Fruit fly (Drosophila melanogaster) whole organism, embryonic: ENCODE data around the gene CG31121.

ENCODE experiments used
- Abd-B ChIP-seq: fragments of 200-800 bp; sonication (Bioruptor generic); optimal IDR thresholded peaks from 2 replicates; lab custom pipeline; 2018; ENCODE audit warnings: missing biosample characterization, mild to moderate bottlenecking, missing genetic modification characterization, moderate library complexity
- Adf1 ChIP-seq: fragments of 200-800 bp; sonication (Bioruptor generic); IDR thresholded peaks from 2 replicates; pipeline ENCODE4 v1.3.6; 2022; ENCODE audit warnings: missing biosample characterization, missing genetic modification characterization
- Aef1 ChIP-seq: fragments of 200-800 bp; sonication (Bioruptor generic); IDR thresholded peaks from 3 replicates; pipeline ENCODE4 v1.3.6; 2022; ENCODE audit warnings: missing biosample characterization, missing genetic modification characterization
- Bteb2 ChIP-seq: fragments of 200-800 bp; sonication (Bioruptor generic); optimal IDR thresholded peaks from 2 replicates; lab custom pipeline; 2016; ENCODE audit warnings: missing biosample characterization, missing genetic modification characterization
- CG10565 ChIP-seq: fragments of 200-800 bp; sonication (Bioruptor generic); optimal IDR thresholded peaks from 3 replicates; lab custom pipeline; 2016; ENCODE audit warnings: missing biosample characterization, mild to moderate bottlenecking, missing genetic modification characterization
- CG11247 ChIP-seq: fragments of 200-800 bp; sonication (Bioruptor generic); IDR thresholded peaks from 2 replicates; pipeline ENCODE4 v1.3.6; 2022; ENCODE audit warnings: missing biosample characterization, missing genetic modification characterization
- CG12659 ChIP-seq: fragments of 200-800 bp; sonication (Bioruptor generic); optimal IDR thresholded peaks from 3 replicates; lab custom pipeline; 2017; ENCODE audit warnings: mild to moderate bottlenecking, missing biosample characterization, missing genetic modification reagents, missing genetic modification characterization
- CG13287 ChIP-seq: fragments of 200-800 bp; sonication (Bioruptor generic); IDR thresholded peaks from 2 replicates; pipeline ENCODE4 v1.3.6; 2022; ENCODE audit warnings: missing biosample characterization, missing genetic modification characterization; ENCODE audit not compliant: partially characterized antibody
- CG13424 ChIP-seq: fragments of 200-800 bp; sonication (Bioruptor generic); optimal IDR thresholded peaks from 2 replicates; lab custom pipeline; 2019; ENCODE audit warnings: missing biosample characterization, mild to moderate bottlenecking, missing genetic modification characterization, moderate library complexity
- CG14441 ChIP-seq: fragments of 200-800 bp; sonication (Bioruptor generic); IDR thresholded peaks from 2 replicates; pipeline ENCODE4 v1.3.6; 2022; ENCODE audit warnings: missing biosample characterization, missing genetic modification characterization
- CG17359 ChIP-seq: fragments of 200-800 bp; sonication (Bioruptor generic); optimal IDR thresholded peaks from 3 replicates; lab custom pipeline; 2018; ENCODE audit warnings: missing biosample characterization, mild to moderate bottlenecking, missing genetic modification characterization, moderate library complexity
- CG1792 ChIP-seq: fragments of 200-800 bp; sonication (Bioruptor generic); optimal IDR thresholded peaks from 2 replicates; lab custom pipeline; 2016; ENCODE audit warnings: missing biosample characterization, missing genetic modification characterization
- CG18599 ChIP-seq: fragments of 200-800 bp; sonication (Bioruptor generic); optimal IDR thresholded peaks from 3 replicates; lab custom pipeline; 2017; ENCODE audit warnings: missing biosample characterization, missing genetic modification characterization, mild to moderate bottlenecking, moderate library complexity, missing genetic modification reagents
- CG2678 ChIP-seq: fragments of 200-800 bp; sonication (Bioruptor generic); optimal IDR thresholded peaks from 3 replicates; lab custom pipeline; 2019; ENCODE audit warnings: missing biosample characterization, mild to moderate bottlenecking, missing genetic modification characterization, moderate library complexity
- CG30403 ChIP-seq: fragments of 200-800 bp; sonication (Bioruptor generic); optimal IDR thresholded peaks from 3 replicates; lab custom pipeline; 2016; ENCODE audit warnings: missing biosample characterization, missing genetic modification characterization
- CG3065 ChIP-seq: fragments of 200-800 bp; sonication (Bioruptor generic); optimal IDR thresholded peaks from 2 replicates; lab custom pipeline; 2016; ENCODE audit warnings: missing biosample characterization, missing genetic modification characterization
- CG32532 ChIP-seq: fragments of 200-800 bp; sonication (Bioruptor generic); IDR thresholded peaks from 2 replicates; pipeline ENCODE4 v1.3.6; 2022; ENCODE audit warnings: missing biosample characterization, missing genetic modification characterization
- CG7745 ChIP-seq: fragments of 200-800 bp; sonication (Bioruptor generic); optimal IDR thresholded peaks from 2 replicates; lab custom pipeline; 2018; ENCODE audit warnings: missing biosample characterization, mild to moderate bottlenecking, missing genetic modification characterization, moderate library complexity
- CkIIα-i1 ChIP-seq: fragments of 200-800 bp; sonication (Bioruptor generic); IDR thresholded peaks from 2 replicates; pipeline ENCODE4 v1.3.6; 2022; ENCODE audit warnings: missing biosample characterization, missing genetic modification characterization
- Dbx ChIP-seq: fragments of 200-800 bp; sonication (Bioruptor generic); IDR thresholded peaks from 3 replicates; pipeline ENCODE4 v1.3.6; 2022; ENCODE audit warnings: missing biosample characterization, missing genetic modification characterization
- Dp ChIP-seq: fragments of 200-800 bp; sonication (Bioruptor generic); optimal IDR thresholded peaks from 2 replicates; lab custom pipeline; 2018; ENCODE audit warnings: missing biosample characterization, mild to moderate bottlenecking, missing genetic modification characterization, moderate library complexity
- E2f1 ChIP-seq: fragments of 200-800 bp; sonication (Bioruptor generic); IDR thresholded peaks from 2 replicates; pipeline ENCODE4 v1.3.6; 2022; ENCODE audit warnings: missing biosample characterization, missing genetic modification characterization
- Gug ChIP-seq: fragments of 200-800 bp; sonication (Bioruptor generic); IDR thresholded peaks from 4 replicates; pipeline ENCODE4 v1.3.6; 2022; ENCODE audit warnings: missing biosample characterization, missing genetic modification characterization
- H15 ChIP-seq: fragments of 200-800 bp; sonication (Bioruptor generic); IDR thresholded peaks from 3 replicates; pipeline ENCODE4 v1.3.6; 2022; ENCODE audit warnings: missing biosample characterization, missing genetic modification characterization
- Hmr ChIP-seq: fragments of 200-800 bp; sonication (Bioruptor generic); optimal IDR thresholded peaks from 3 replicates; lab custom pipeline; 2017; ENCODE audit warnings: mild to moderate bottlenecking, missing biosample characterization, missing genetic modification reagents, missing genetic modification characterization
- Hr78 ChIP-seq, 2 experiments: fragments of 200-800 bp in 1 of 2; fragments of >200 bp in 1 of 2; sonication (Bioruptor generic) in 1 of 2; optimal IDR thresholded peaks; 2 replicates each; lab custom pipeline; 2017 to 2019; ENCODE audit warnings: missing biosample characterization in 2 of 2, missing genetic modification characterization in 2 of 2, mild to moderate bottlenecking in 1 of 2, moderate library complexity in 1 of 2
- Oli ChIP-seq: fragments of 200-800 bp; sonication (Bioruptor generic); optimal IDR thresholded peaks from 2 replicates; lab custom pipeline; 2018; ENCODE audit warnings: missing biosample characterization, mild to moderate bottlenecking, missing genetic modification characterization, moderate library complexity
- Rfx ChIP-seq: fragments of 200-800 bp; sonication (Bioruptor generic); IDR thresholded peaks from 2 replicates; pipeline ENCODE4 v1.3.6; 2022; ENCODE audit warnings: missing biosample characterization, missing genetic modification characterization
- Sox102F ChIP-seq: fragments of 200-800 bp; sonication (Bioruptor generic); optimal IDR thresholded peaks from 2 replicates; lab custom pipeline; 2018; ENCODE audit warnings: missing biosample characterization, mild to moderate bottlenecking, missing genetic modification characterization, moderate library complexity
- Usf ChIP-seq: fragments of 200-800 bp; sonication (Bioruptor generic); optimal IDR thresholded peaks from 2 replicates; lab custom pipeline; 2017; ENCODE audit warnings: missing genotype, missing biosample characterization, missing genetic modification characterization
- ab ChIP-seq: fragments of 200-800 bp; sonication (Bioruptor generic); optimal IDR thresholded peaks from 2 replicates; lab custom pipeline; 2016; ENCODE audit warnings: missing biosample characterization, missing genetic modification characterization
- bsh ChIP-seq, 2 experiments: fragments of 200-800 bp; sonication (Bioruptor generic); optimal IDR thresholded peaks; 2 replicates each; lab custom pipeline; 2017 to 2018; ENCODE audit warnings: mild to moderate bottlenecking in 2 of 2, missing biosample characterization in 2 of 2, missing genetic modification characterization in 2 of 2, moderate library complexity in 1 of 2
- cad ChIP-seq: fragments of >200 bp; optimal IDR thresholded peaks from 2 replicates; lab custom pipeline; 2017; ENCODE audit warnings: missing biosample characterization, missing genetic modification characterization
- dimm ChIP-seq: fragments of 200-800 bp; sonication (Bioruptor generic); IDR thresholded peaks from 2 replicates; pipeline ENCODE4 v1.3.6; 2022; ENCODE audit warnings: missing biosample characterization, missing genetic modification characterization
- dpn ChIP-seq, 2 experiments: fragments of 200-800 bp; sonication (Bioruptor generic); optimal IDR thresholded peaks; 3 replicates each; lab custom pipeline; 2016; ENCODE audit warnings: missing biosample characterization in 2 of 2, missing genetic modification characterization in 2 of 2
- gsb-n ChIP-seq: fragments of 200-800 bp; sonication (Bioruptor generic); optimal IDR thresholded peaks from 3 replicates; lab custom pipeline; 2018; ENCODE audit warnings: missing biosample characterization, mild to moderate bottlenecking, missing genetic modification characterization
- ind ChIP-seq: fragments of 200-800 bp; sonication (Bioruptor generic); optimal IDR thresholded peaks from 3 replicates; lab custom pipeline; 2016; ENCODE audit warnings: missing biosample characterization, missing genetic modification characterization
- nau ChIP-seq: fragments of 200-800 bp; sonication (Bioruptor generic); optimal IDR thresholded peaks from 3 replicates; lab custom pipeline; 2017; ENCODE audit warnings: missing biosample characterization, mild to moderate bottlenecking, missing genetic modification characterization, missing genetic modification reagents
- odd ChIP-seq: fragments of 200-800 bp; sonication (Bioruptor generic); optimal IDR thresholded peaks from 2 replicates; lab custom pipeline; 2017; ENCODE audit warnings: missing biosample characterization, mild to moderate bottlenecking, missing genetic modification characterization
- otp ChIP-seq: fragments of 200-800 bp; sonication (Bioruptor generic); IDR thresholded peaks from 3 replicates; pipeline ENCODE4, ENCODE4 v1.3.6; 2022; ENCODE audit warnings: missing biosample characterization, missing genetic modification characterization
- pan ChIP-seq, 4 experiments: fragments of >200 bp in 3 of 4; fragments of 200-800 bp in 1 of 4; sonication (Bioruptor generic) in 1 of 4; optimal IDR thresholded peaks in 3 of 4; IDR thresholded peaks in 1 of 4; 2 replicates each; pipeline versions ENCODE4 v1.3.6 to Lab custom; 2017 to 2022; ENCODE audit warnings: missing biosample characterization in 2 of 4, missing genetic modification characterization in 2 of 4, mixed read lengths in 1 of 4
- ro ChIP-seq: fragments of 200-800 bp; sonication (Bioruptor generic); IDR thresholded peaks from 2 replicates; pipeline ENCODE4 v1.3.6; 2022; ENCODE audit warnings: missing biosample characterization, missing genetic modification characterization
- row ChIP-seq: fragments of 200-800 bp; sonication (Bioruptor generic); IDR thresholded peaks from 3 replicates; pipeline ENCODE4 v1.3.6; 2022; ENCODE audit warnings: missing biosample characterization, missing genetic modification characterization
- tin ChIP-seq: fragments of 200-800 bp; sonication (Bioruptor generic); optimal IDR thresholded peaks from 3 replicates; lab custom pipeline; 2016; ENCODE audit warnings: missing biosample characterization, missing genetic modification characterization
- toy ChIP-seq: fragments of 200-800 bp; sonication (Bioruptor generic); IDR thresholded peaks from 2 replicates; pipeline ENCODE4 v1.3.6; 2022; ENCODE audit warnings: missing biosample characterization, missing genetic modification characterization
- unpg ChIP-seq: fragments of 200-800 bp; sonication (Bioruptor generic); optimal IDR thresholded peaks from 3 replicates; lab custom pipeline; 2018; ENCODE audit warnings: missing biosample characterization, mild to moderate bottlenecking, missing genetic modification characterization, moderate library complexity
- wdn ChIP-seq: fragments of 200-800 bp; sonication (Bioruptor generic); IDR thresholded peaks from 2 replicates; pipeline ENCODE4 v1.3.6; 2022; ENCODE audit warnings: missing biosample characterization, missing genetic modification characterization
- zen ChIP-seq: fragments of 200-800 bp; sonication (Bioruptor generic); optimal IDR thresholded peaks from 3 replicates; lab custom pipeline; 2018; ENCODE audit warnings: missing biosample characterization, mild to moderate bottlenecking, missing genetic modification characterization, moderate library complexity

Gene CG31121

dm6 chr3R:24864719-24865400 is 29.5 kb downstream of the CG31121 start, which contains the start of the genes Srg1 and Elal (continued):
- TF ChIP-seq ro (GFP tag; lab: Robert Waterston, UW) (no peak), CG11247 (GFP tag; lab: Robert Waterston, UW) (no peak), Usf (no peak), CG7745 (tag; lab: Kevin White, UChicago) (no peak), Hmr (GFP tag; lab: Kevin White, UChicago) (peak; percentile 14), Gug (GFP tag; lab: Robert Waterston, UW) (no peak), CG14441 (GFP tag; lab: Robert Waterston, UW) (0 out of 2 replicates have a peak, but pooled peaks have one; percentile 5), dpn (GFP tag; optimal IDR thresholded peaks at IDR 0.05; lab: Kevin White, UChicago) (peak in 1 of 2 experiments; percentile 13), CG2678 (tag; lab: Kevin White, UChicago) (no peak), odd (GFP tag; lab: Kevin White, UChicago) (no peak), gsb-n (tag; lab: Kevin White, UChicago) (peak; percentile 5), bsh (GFP tag; optimal IDR thresholded peaks at IDR 0.05; lab: Kevin White, UChicago) (peak in 1 of 2 experiments; percentile 22), ab (no peak), Sox102F (GFP tag; lab: Kevin White, UChicago) (no peak), row (GFP tag; lab: Robert Waterston, UW) (peak; percentile 60), Dbx (GFP tag; lab: Robert Waterston, UW) (0 out of 3 replicates have a peak, but pooled peaks have one; percentile 19), CkIIα-i1 (GFP tag; lab: Robert Waterston, UW) (no peak), Oli (tag; lab: Kevin White, UChicago) (peak; percentile 18), CG17359 (tag; lab: Kevin White, UChicago) (no peak), CG1792 (no peak), CG32532 (GFP tag; lab: Robert Waterston, UW) (peak; percentile 53; the same call in 1 of the 2 replicates), tin (GFP tag; lab: Kevin White, UChicago) (no peak), CG18599 (GFP tag; lab: Kevin White, UChicago) (peak; percentile 61), wdn (GFP tag; lab: Robert Waterston, UW) (0 out of 2 replicates have a peak, but pooled peaks have one; percentile 14), Hr78 (GFP tag; optimal IDR thresholded peaks at IDR 0.05; lab: Kevin White, UChicago) (no peak), dimm (GFP tag; lab: Robert Waterston, UW) (no peak), Rfx (GFP tag; lab: Robert Waterston, UW) (peak; percentile 44; the same call in 1 of the 2 replicates), CG13287 (GFP tag; lab: Robert Waterston, UW) (no peak), zen (tag; lab: Kevin White, UChicago) (peak; percentile 25), CG30403 (peak; percentile 38), unpg (GFP tag; lab: Kevin White, UChicago) (peak; percentile 40), CG10565 (GFP tag; lab: Kevin White, UChicago) (no peak), Adf1 (no peak), cad (GFP tag; lab: Kevin White, UChicago) (no peak), Aef1 (no peak), pan (optimal IDR thresholded peaks at IDR 0.05; lab: Kevin White, UChicago) (no peak), pan (GFP tag; optimal IDR thresholded peaks at IDR 0.05 in 1 of 2, IDR thresholded peaks at IDR 0.05 in 1 of 2) (no peak), nau (GFP tag; lab: Kevin White, UChicago) (no peak), toy (GFP tag; lab: Robert Waterston, UW) (0 out of 2 replicates have a peak, but pooled peaks have one; percentile 12), otp (no peak), CG3065 (no peak), Abd-B (GFP tag; lab: Kevin White, UChicago) (no peak), CG12659 (GFP tag; lab: Kevin White, UChicago) (no peak), Dp (GFP tag; lab: Kevin White, UChicago) (no peak), ind (peak; percentile 12), CG13424 (tag; lab: Kevin White, UChicago) (peak; percentile 10), H15 (GFP tag; lab: Robert Waterston, UW) (no peak), Bteb2 (no peak), E2f1 (GFP tag; lab: Robert Waterston, UW) (0 out of 2 replicates have a peak, but pooled peaks have one; percentile 17)
